Worm (Caenorhabditis elegans) whole organism, late embryonic: ENCODE results near the gene cox-18.

Source experiments
- C08G9.2 ChIP-seq: sonication (generic microtip); optimal IDR thresholded peaks from 2 replicates; lab custom pipeline; 2016; ENCODE audit warnings: mild to moderate bottlenecking, missing genetic modification characterization, moderate library complexity, missing compliant biosample characterization
- C38D4.7 ChIP-seq: fragments of 200-800 bp; sonication (Bioruptor generic); optimal IDR thresholded peaks from 2 replicates; lab custom pipeline; 2018; ENCODE audit warnings: mild to moderate bottlenecking, missing genetic modification characterization, moderate library complexity, missing compliant biosample characterization
- K09A11.1 ChIP-seq: sonication (generic microtip); optimal IDR thresholded peaks from 2 replicates; lab custom pipeline; 2017; ENCODE audit warnings: antibody characterized with exemption, mild to moderate bottlenecking, missing genetic modification characterization, missing compliant biosample characterization; ENCODE audit not compliant: insufficient read depth
- ahr-1 ChIP-seq: sonication (generic microtip); optimal IDR thresholded peaks from 2 replicates; lab custom pipeline; 2016; ENCODE audit warnings: missing genetic modification characterization, missing compliant biosample characterization
- ama-1 ChIP-seq: fragments of 150-350 bp; optimal IDR thresholded peaks from 2 replicates; lab custom pipeline; 2014
- ceh-14 ChIP-seq: sonication (generic microtip); optimal IDR thresholded peaks from 2 replicates; lab custom pipeline; 2016; ENCODE audit warnings: missing genotype, missing genetic modification characterization, missing compliant biosample characterization
- ceh-18 ChIP-seq: sonication (generic microtip); optimal IDR thresholded peaks from 2 replicates; lab custom pipeline; 2016; ENCODE audit warnings: missing genetic modification characterization, missing compliant biosample characterization
- ceh-19 ChIP-seq: fragments of 200-800 bp; sonication (Bioruptor generic); optimal IDR thresholded peaks from 2 replicates; lab custom pipeline; 2018; ENCODE audit warnings: mild to moderate bottlenecking, missing genetic modification characterization, missing compliant biosample characterization
- ceh-2 ChIP-seq: sonication (generic microtip); optimal IDR thresholded peaks from 2 replicates; lab custom pipeline; 2016; ENCODE audit warnings: missing genotype, missing genetic modification characterization, missing compliant biosample characterization
- ceh-24 ChIP-seq: sonication (generic microtip); optimal IDR thresholded peaks from 2 replicates; lab custom pipeline; 2016; ENCODE audit warnings: mild to moderate bottlenecking, missing genetic modification characterization, missing compliant biosample characterization
- ceh-30 ChIP-seq: fragments of 150-350 bp; optimal IDR thresholded peaks from 2 replicates; lab custom pipeline; 2014; ENCODE audit warnings: missing biosample characterization, missing genetic modification characterization
- ceh-31 ChIP-seq: sonication (generic microtip); optimal IDR thresholded peaks from 2 replicates; lab custom pipeline; 2016; ENCODE audit warnings: missing genetic modification characterization, missing compliant biosample characterization
- ceh-48 ChIP-seq: sonication (generic microtip); optimal IDR thresholded peaks from 2 replicates; lab custom pipeline; 2016; ENCODE audit warnings: missing genetic modification characterization, inconsistent platforms, missing compliant biosample characterization
- ceh-6 ChIP-seq: fragments of 200-800 bp; sonication (Bioruptor generic); optimal IDR thresholded peaks from 2 replicates; lab custom pipeline; 2018; ENCODE audit warnings: mild to moderate bottlenecking, missing genetic modification characterization, missing compliant biosample characterization
- ceh-9 ChIP-seq: sonication (generic microtip); optimal IDR thresholded peaks from 2 replicates; lab custom pipeline; 2016; ENCODE audit warnings: mild to moderate bottlenecking, missing genetic modification characterization, inconsistent platforms, missing compliant biosample characterization
- dmd-4 ChIP-seq: sonication (generic microtip); optimal IDR thresholded peaks from 2 replicates; lab custom pipeline; 2016; ENCODE audit warnings: borderline replicate concordance, missing genetic modification characterization, missing compliant biosample characterization
- dve-1 ChIP-seq: sonication (generic microtip); optimal IDR thresholded peaks from 2 replicates; lab custom pipeline; 2017; ENCODE audit warnings: antibody characterized with exemption, mild to moderate bottlenecking, missing genetic modification characterization, missing compliant biosample characterization
- elt-2 ChIP-seq: sonication (generic microtip); optimal IDR thresholded peaks from 2 replicates; lab custom pipeline; 2016; ENCODE audit warnings: missing genetic modification reagents, missing genetic modification characterization, missing compliant biosample characterization
- elt-4 ChIP-seq: sonication (generic microtip); optimal IDR thresholded peaks from 2 replicates; lab custom pipeline; 2016; ENCODE audit warnings: missing genetic modification characterization, missing compliant biosample characterization
- eyg-1 ChIP-seq: sonication (generic microtip); optimal IDR thresholded peaks from 2 replicates; lab custom pipeline; 2016; ENCODE audit warnings: missing genotype, missing genetic modification characterization, missing compliant biosample characterization
- fkh-10 ChIP-seq: fragments of 150-350 bp; optimal IDR thresholded peaks from 2 replicates; lab custom pipeline; 2014; ENCODE audit warnings: missing biosample characterization, missing genetic modification reagents, missing genetic modification characterization
- gmeb-2 ChIP-seq: sonication (generic microtip); optimal IDR thresholded peaks from 2 replicates; lab custom pipeline; 2016; ENCODE audit warnings: missing genetic modification characterization, inconsistent platforms, missing compliant biosample characterization
- hlh-13 ChIP-seq: fragments of 200-800 bp; sonication (Bioruptor generic); optimal IDR thresholded peaks from 2 replicates; lab custom pipeline; 2018; ENCODE audit warnings: mild to moderate bottlenecking, missing genetic modification characterization, missing compliant biosample characterization
- hlh-15 ChIP-seq: sonication (generic microtip); optimal IDR thresholded peaks from 2 replicates; lab custom pipeline; 2016; ENCODE audit warnings: missing genetic modification characterization, missing compliant biosample characterization
- hlh-30 ChIP-seq: sonication (generic microtip); optimal IDR thresholded peaks from 2 replicates; lab custom pipeline; 2017; ENCODE audit warnings: antibody characterized with exemption, missing genetic modification characterization, missing compliant biosample characterization; ENCODE audit not compliant: insufficient read depth
- hlh-6 ChIP-seq: sonication (generic microtip); optimal IDR thresholded peaks from 2 replicates; lab custom pipeline; 2016; ENCODE audit warnings: missing genotype, missing genetic modification characterization, missing compliant biosample characterization
- lim-6 ChIP-seq: sonication (generic microtip); optimal IDR thresholded peaks from 2 replicates; lab custom pipeline; 2016; ENCODE audit warnings: missing genetic modification characterization, missing compliant biosample characterization
- nfya-1 ChIP-seq: sonication (generic microtip); optimal IDR thresholded peaks from 2 replicates; lab custom pipeline; 2017; ENCODE audit warnings: missing genetic modification characterization, mild to moderate bottlenecking, missing compliant biosample characterization, antibody characterized with exemption, moderate library complexity
- nhr-11 ChIP-seq: fragments of 150-350 bp; optimal IDR thresholded peaks from 2 replicates; lab custom pipeline; 2014; ENCODE audit warnings: missing biosample characterization, missing genetic modification characterization
- nhr-232 ChIP-seq: sonication (generic microtip); optimal IDR thresholded peaks from 2 replicates; lab custom pipeline; 2016; ENCODE audit warnings: missing genetic modification characterization, missing compliant biosample characterization
- npax-4 ChIP-seq: sonication (generic microtip); optimal IDR thresholded peaks from 2 replicates; lab custom pipeline; 2016; ENCODE audit warnings: missing genetic modification characterization, missing compliant biosample characterization
- odd-2 ChIP-seq: sonication (generic microtip); optimal IDR thresholded peaks from 2 replicates; lab custom pipeline; 2017; ENCODE audit warnings: antibody characterized with exemption, mild to moderate bottlenecking, missing genetic modification characterization, missing compliant biosample characterization
- pat-9 ChIP-seq: fragments of 200-800 bp; sonication (Bioruptor generic); optimal IDR thresholded peaks from 2 replicates; lab custom pipeline; 2018; ENCODE audit warnings: mild to moderate bottlenecking, missing genetic modification characterization, moderate library complexity, missing compliant biosample characterization
- pax-1 ChIP-seq: fragments of 150-350 bp; optimal IDR thresholded peaks from 2 replicates; lab custom pipeline; 2014; ENCODE audit warnings: missing biosample characterization, missing genetic modification characterization
- pha-2 ChIP-seq: sonication (generic microtip); optimal IDR thresholded peaks from 2 replicates; lab custom pipeline; 2017; ENCODE audit warnings: mild to moderate bottlenecking, missing genetic modification characterization, missing compliant biosample characterization
- pha-4 ChIP-seq: fragments of 150-350 bp; optimal IDR thresholded peaks from 2 replicates; lab custom pipeline; 2018; ENCODE audit warnings: missing biosample characterization, missing genetic modification reagents, missing genetic modification characterization
- pros-1 ChIP-seq: fragments of 150-350 bp; optimal IDR thresholded peaks from 2 replicates; lab custom pipeline; 2014; ENCODE audit warnings: missing biosample characterization, missing genetic modification reagents, missing genetic modification characterization
- tbx-2 ChIP-seq: sonication (generic microtip); optimal IDR thresholded peaks from 2 replicates; lab custom pipeline; 2016; ENCODE audit warnings: missing genetic modification characterization, missing compliant biosample characterization
- tbx-7 ChIP-seq: sonication (generic microtip); optimal IDR thresholded peaks from 2 replicates; lab custom pipeline; 2016; ENCODE audit warnings: missing genotype, missing genetic modification characterization, missing compliant biosample characterization
- unc-42 ChIP-seq: sonication (generic microtip); optimal IDR thresholded peaks from 2 replicates; lab custom pipeline; 2016; ENCODE audit warnings: missing genotype, missing genetic modification characterization, missing compliant biosample characterization
- unc-55 ChIP-seq: sonication (generic microtip); optimal IDR thresholded peaks from 2 replicates; lab custom pipeline; 2017; ENCODE audit warnings: missing biosample characterization, missing genetic modification reagents, missing genetic modification characterization
- unc-86 ChIP-seq: sonication (generic microtip); optimal IDR thresholded peaks from 2 replicates; lab custom pipeline; 2016; ENCODE audit warnings: missing genetic modification characterization, missing compliant biosample characterization
- zip-5 ChIP-seq: sonication (generic microtip); optimal IDR thresholded peaks from 2 replicates; lab custom pipeline; 2016; ENCODE audit warnings: missing genetic modification characterization, missing compliant biosample characterization

Gene cox-18

ce11 chrIV:1058504-1058903, 38.7 kb upstream of the cox-18 start:
- TF ChIP-seq dmd-4 (tag; lab: Kevin White, UChicago): no peak
- TF ChIP-seq ceh-24 (tag; lab: Kevin White, UChicago): no peak
- TF ChIP-seq nhr-232 (tag; lab: Kevin White, UChicago): no peak
- TF ChIP-seq unc-42 (tag; lab: Kevin White, UChicago): no peak
- no peak for TF ChIP-seq ceh-6
- no peak for TF ChIP-seq ceh-30
- TF ChIP-seq tbx-7 (tag; lab: Kevin White, UChicago): no peak
- TF ChIP-seq unc-55 (GFP tag; lab: Kevin White, UChicago): no peak
- no peak for TF ChIP-seq gmeb-2 (tag; lab: Kevin White, UChicago)
- no peak for TF ChIP-seq ceh-48 (tag; lab: Kevin White, UChicago)
- TF ChIP-seq ama-1 (lab: Kevin White, UChicago): no peak
- TF ChIP-seq tbx-2 (tag; lab: Kevin White, UChicago): no peak
- TF ChIP-seq C08G9.2 (tag; lab: Kevin White, UChicago): no peak
- no peak for TF ChIP-seq dve-1 (tag; lab: Kevin White, UChicago)
- TF ChIP-seq ceh-19: no peak
- TF ChIP-seq nfya-1 (tag; lab: Kevin White, UChicago): no peak
- TF ChIP-seq C38D4.7 (GFP tag; lab: Kevin White, UChicago): no peak

ce11 chrIV:1063058-1063457, 34.2 kb upstream of the cox-18 start:
- TF ChIP-seq ceh-6 (no peak), ceh-19 (no peak), ceh-31 (tag; lab: Kevin White, UChicago) (no peak), unc-86 (tag; lab: Kevin White, UChicago) (no peak), odd-2 (no peak), ahr-1 (no peak), tbx-7 (tag; lab: Kevin White, UChicago) (no peak), C08G9.2 (tag; lab: Kevin White, UChicago) (no peak), unc-42 (tag; lab: Kevin White, UChicago) (no peak), unc-55 (GFP tag; lab: Kevin White, UChicago) (no peak), lim-6 (tag; lab: Kevin White, UChicago) (no peak), hlh-13 (GFP tag; lab: Kevin White, UChicago) (no peak), pat-9 (tag; lab: Kevin White, UChicago) (no peak), gmeb-2 (tag; lab: Kevin White, UChicago) (no peak)

ce11 chrIV:1064289-1064848, 32.9 kb upstream of the cox-18 start:
- TF ChIP-seq elt-2 (tag; lab: Kevin White, UChicago): no peak
- TF ChIP-seq ceh-14: no peak
- no peak for TF ChIP-seq ceh-24 (tag; lab: Kevin White, UChicago)
- no peak for TF ChIP-seq C38D4.7 (GFP tag; lab: Kevin White, UChicago)
- TF ChIP-seq ceh-31 (tag; lab: Kevin White, UChicago): no peak
- TF ChIP-seq fkh-10: no peak
- no peak for TF ChIP-seq pha-2 (tag; lab: Kevin White, UChicago)
- TF ChIP-seq pha-4: no peak
- TF ChIP-seq ceh-48 (tag; lab: Kevin White, UChicago): no peak
- TF ChIP-seq hlh-30: no peak
- no peak for TF ChIP-seq ceh-18
- no peak for TF ChIP-seq dmd-4 (tag; lab: Kevin White, UChicago)
- no peak for TF ChIP-seq K09A11.1 (tag; lab: Kevin White, UChicago)
- no peak for TF ChIP-seq npax-4 (tag; lab: Kevin White, UChicago)
- TF ChIP-seq hlh-6: no peak
- no peak for TF ChIP-seq C08G9.2 (tag; lab: Kevin White, UChicago)

ce11 chrIV:1065569-1065968, 31.7 kb upstream of the cox-18 start:
- no peak for TF ChIP-seq odd-2
- TF ChIP-seq unc-42 (tag; lab: Kevin White, UChicago): no peak
- TF ChIP-seq ceh-2: no peak
- no peak for TF ChIP-seq ceh-24 (tag; lab: Kevin White, UChicago)
- TF ChIP-seq hlh-15: no peak
- no peak for TF ChIP-seq tbx-2 (tag; lab: Kevin White, UChicago)
- TF ChIP-seq zip-5: no peak
- TF ChIP-seq elt-4: no peak
- no peak for TF ChIP-seq nfya-1 (tag; lab: Kevin White, UChicago)
- TF ChIP-seq ceh-31 (tag; lab: Kevin White, UChicago): no peak
- TF ChIP-seq pax-1: no peak
- TF ChIP-seq ceh-48 (tag; lab: Kevin White, UChicago): no peak
- TF ChIP-seq eyg-1 (tag; lab: Kevin White, UChicago): no peak
- TF ChIP-seq nhr-11: no peak
- no peak for TF ChIP-seq unc-55 (GFP tag; lab: Kevin White, UChicago)
- TF ChIP-seq pros-1 (tag; lab: Kevin White, UChicago): no peak
- no peak for TF ChIP-seq dmd-4 (tag; lab: Kevin White, UChicago)
- TF ChIP-seq ceh-9 (tag; lab: Kevin White, UChicago): no peak
